Fruit fly (Drosophila melanogaster): Measurements from ENCODE around the gene rempA.

Gene rempA

dm6 chr2L:522752-523151 lies 37.4 kb downstream of the rempA start:
- TF ChIP-seq GATAd (GFP tag; optimal IDR thresholded peaks at IDR 0.05) (no peak), Vsx2 (GFP tag; optimal IDR thresholded peaks at IDR 0.05; ENCODE audit: partially characterized antibody) (no peak), Dfd (GFP tag; optimal IDR thresholded peaks at IDR 0.05) (no peak), Sp1 (GFP tag; optimal IDR thresholded peaks at IDR 0.05) (peak; percentile 5), Myc (optimal IDR thresholded peaks at IDR 0.05) (no peak), jim (GFP tag; optimal IDR thresholded peaks at IDR 0.05) (no peak), N (GFP tag; optimal IDR thresholded peaks at IDR 0.05) (no peak), OdsH (GFP tag; optimal IDR thresholded peaks at IDR 0.05) (no peak), Hr83 (GFP tag; optimal IDR thresholded peaks at IDR 0.05; ENCODE audit: poor library complexity, severe bottlenecking) (no peak), woc (GFP tag; optimal IDR thresholded peaks at IDR 0.05) (no peak), sv (GFP tag; optimal IDR thresholded peaks at IDR 0.05) (no peak), CrebA (GFP tag; optimal IDR thresholded peaks at IDR 0.05; ENCODE audit: borderline replicate concordance) (no peak), foxo (GFP tag; optimal IDR thresholded peaks at IDR 0.05) (peak in 1 of 2 experiments; percentile 64), Hnf4 (GFP tag; optimal IDR thresholded peaks at IDR 0.05) (peak; percentile 43), dsf (GFP tag; optimal IDR thresholded peaks at IDR 0.05; ENCODE audit: borderline replicate concordance) (no peak), lola (GFP tag; optimal IDR thresholded peaks at IDR 0.05) (no peak), fru (GFP tag; optimal IDR thresholded peaks at IDR 0.05) (no peak), br (GFP tag; optimal IDR thresholded peaks at IDR 0.05) (peak; percentile 27), Dif (GFP tag; optimal IDR thresholded peaks at IDR 0.05; ENCODE audit: partially characterized antibody) (no peak), dmrt93B (GFP tag; optimal IDR thresholded peaks at IDR 0.05) (peak; percentile 1), tai (GFP tag; optimal IDR thresholded peaks at IDR 0.05) (no peak), ey (GFP tag; optimal IDR thresholded peaks at IDR 0.05) (no peak), sage (GFP tag; optimal IDR thresholded peaks at IDR 0.05) (no peak), CG9705 (GFP tag; optimal IDR thresholded peaks at IDR 0.05) (no peak), Mio (GFP tag; optimal IDR thresholded peaks at IDR 0.05) (no peak), brk (GFP tag; optimal IDR thresholded peaks at IDR 0.05) (no peak), Hr78 (GFP tag; optimal IDR thresholded peaks at IDR 0.05) (no peak), CG32264 (GFP tag; optimal IDR thresholded peaks at IDR 0.05) (no peak), pan (optimal IDR thresholded peaks at IDR 0.05) (no peak), usp (GFP tag; optimal IDR thresholded peaks at IDR 0.05) (no peak), h (GFP tag; optimal IDR thresholded peaks at IDR 0.05) (peak; percentile 44), Rel (GFP tag; optimal IDR thresholded peaks at IDR 0.05) (no peak), Rel (tag; optimal IDR thresholded peaks at IDR 0.05) (no peak), Jra (GFP tag; optimal IDR thresholded peaks at IDR 0.05) (no peak), psq (GFP tag; optimal IDR thresholded peaks at IDR 0.05) (no peak), rgr (GFP tag; optimal IDR thresholded peaks at IDR 0.05) (peak; percentile 37), Abd-B (GFP tag; optimal IDR thresholded peaks at IDR 0.05) (no peak), dl (GFP tag; optimal IDR thresholded peaks at IDR 0.05; ENCODE audit: insufficient read depth in 1 of 2, partially characterized antibody in 2 of 2) (no peak), HLH106 (tag; optimal IDR thresholded peaks at IDR 0.05) (peak; percentile 24)

- TF ChIP-seq Hr83 (GFP tag; optimal IDR thresholded peaks at IDR 0.05; ENCODE audit: poor library complexity, severe bottlenecking) (no peak), foxo (GFP tag; optimal IDR thresholded peaks at IDR 0.05) (peak in 1 of 2 experiments; percentile 6), h (GFP tag; optimal IDR thresholded peaks at IDR 0.05) (peak; percentile 35), Mio (GFP tag; optimal IDR thresholded peaks at IDR 0.05) (no peak), sv (GFP tag; optimal IDR thresholded peaks at IDR 0.05) (peak; percentile 51), Jra (GFP tag; optimal IDR thresholded peaks at IDR 0.05) (no peak), OdsH (GFP tag; optimal IDR thresholded peaks at IDR 0.05) (peak; percentile 27), Dfd (GFP tag; optimal IDR thresholded peaks at IDR 0.05) (no peak), CG9705 (GFP tag; optimal IDR thresholded peaks at IDR 0.05) (no peak), Myc (optimal IDR thresholded peaks at IDR 0.05) (no peak)
Measured at dm6 chr2L:521940-522632, 38.0 kb downstream of the rempA start.
